Worm (Caenorhabditis elegans): ENCODE results near the gene F58E2.5.

DNA sequence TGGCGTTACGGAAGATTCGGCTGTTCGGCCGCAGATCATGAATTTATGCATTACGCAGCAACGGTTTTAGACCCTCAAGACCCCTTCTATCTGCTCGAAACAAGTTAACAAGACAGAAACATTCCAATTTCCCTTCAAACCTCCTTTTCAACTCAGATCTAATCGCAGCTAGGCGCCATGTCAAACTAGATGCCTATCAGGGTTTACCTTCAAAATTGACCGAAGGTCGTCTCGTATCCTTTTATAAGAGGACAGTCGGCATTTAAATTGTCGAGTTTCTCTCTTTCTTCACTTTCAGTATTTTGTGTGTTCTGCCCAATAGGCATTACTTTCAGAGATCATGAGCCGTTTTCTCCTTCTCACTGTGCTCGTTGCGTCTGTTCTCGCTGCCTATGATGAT, 6.7 kb upstream of the F58E2.5 start, which contains the start of gene grd-13:
- TF ChIP-seq B0035.1 (tag; optimal IDR thresholded peaks at IDR 0.05) (no peak), F57A8.1 (GFP tag; optimal IDR thresholded peaks at IDR 0.05) (no peak), ama-1 (optimal IDR thresholded peaks at IDR 0.05) (no peak), ama-1 (GFP tag; optimal IDR thresholded peaks at IDR 0.05) (no peak), dpff-1 (tag; optimal IDR thresholded peaks at IDR 0.05) (no peak), C17E4.6 (GFP tag; IDR thresholded peaks at IDR 0.05) (no peak), rpc-1 (optimal IDR thresholded peaks at IDR 0.05) (no peak), rpc-1 (tag; optimal IDR thresholded peaks at IDR 0.05) (no peak), hmg-1.2 (GFP tag; IDR thresholded peaks at IDR 0.05) (no peak), hrde-1 (tag; optimal IDR thresholded peaks at IDR 0.05; ENCODE audit: borderline replicate concordance) (no peak), pha-4 (tag; optimal IDR thresholded peaks at IDR 0.05) (no peak), F23B12.7 (tag; optimal IDR thresholded peaks at IDR 0.05; ENCODE audit: insufficient read depth) (no peak), unc-62 (GFP tag; optimal IDR thresholded peaks at IDR 0.05) (no peak)
